Worm (Caenorhabditis elegans) whole organism, L2 larva: ENCODE data around the gene F46F5.5.

ENCODE experiments used
- ZK546.5 ChIP-seq: sonication (generic microtip); optimal IDR thresholded peaks from 2 replicates; lab custom pipeline; 2017; ENCODE audit warnings: missing biosample characterization, missing genetic modification characterization
- aly-2 ChIP-seq: fragments of 150-350 bp; optimal IDR thresholded peaks from 2 replicates; lab custom pipeline; 2014; ENCODE audit warnings: missing biosample characterization, missing genetic modification characterization
- blmp-1 ChIP-seq: sonication (generic microtip); optimal IDR thresholded peaks from 2 replicates; lab custom pipeline; 2017; ENCODE audit warnings: missing genetic modification characterization, mild to moderate bottlenecking, missing compliant biosample characterization, antibody characterized with exemption, moderate library complexity; ENCODE audit not compliant: insufficient read depth
- ceh-82 ChIP-seq: fragments of 150-350 bp; optimal IDR thresholded peaks from 2 replicates; lab custom pipeline; 2014; ENCODE audit warnings: missing biosample characterization, missing genetic modification characterization
- egl-27 ChIP-seq: sonication (generic microtip); optimal IDR thresholded peaks from 3 replicates; lab custom pipeline; 2017; ENCODE audit warnings: missing biosample characterization, missing genetic modification reagents, missing genetic modification characterization
- mab-5 ChIP-seq: fragments of 150-350 bp; optimal IDR thresholded peaks from 2 replicates; lab custom pipeline; 2014; ENCODE audit warnings: missing biosample characterization, missing genetic modification characterization
- nhr-11 ChIP-seq: fragments of 150-350 bp; optimal IDR thresholded peaks from 2 replicates; lab custom pipeline; 2014; ENCODE audit warnings: missing biosample characterization, missing genetic modification characterization
- nhr-12 ChIP-seq: fragments of 150-350 bp; optimal IDR thresholded peaks from 2 replicates; lab custom pipeline; 2014; ENCODE audit warnings: missing biosample characterization, missing genetic modification characterization
- skn-1 ChIP-seq: sonication (generic microtip); optimal IDR thresholded peaks from 2 replicates; lab custom pipeline; 2017; ENCODE audit warnings: missing biosample characterization, missing genetic modification characterization
- unc-39 ChIP-seq: fragments of 150-350 bp; optimal IDR thresholded peaks from 2 replicates; lab custom pipeline; 2014; ENCODE audit warnings: missing biosample characterization, missing genetic modification characterization
- unc-62 ChIP-seq: fragments of 150-350 bp; optimal IDR thresholded peaks from 2 replicates; lab custom pipeline; 2014; ENCODE audit warnings: missing biosample characterization, missing genetic modification reagents, missing genetic modification characterization
- ztf-1 ChIP-seq: fragments of 200-800 bp; sonication (Bioruptor generic); conservative IDR thresholded peaks from 2 replicates; pipeline ENCODE4 v1.3.6; 2022; ENCODE audit warnings: missing genetic modification characterization, missing compliant biosample characterization
- ztf-4 ChIP-seq: fragments of 150-350 bp; optimal IDR thresholded peaks from 2 replicates; lab custom pipeline; 2014; ENCODE audit warnings: missing biosample characterization, missing genetic modification characterization

DNA sequence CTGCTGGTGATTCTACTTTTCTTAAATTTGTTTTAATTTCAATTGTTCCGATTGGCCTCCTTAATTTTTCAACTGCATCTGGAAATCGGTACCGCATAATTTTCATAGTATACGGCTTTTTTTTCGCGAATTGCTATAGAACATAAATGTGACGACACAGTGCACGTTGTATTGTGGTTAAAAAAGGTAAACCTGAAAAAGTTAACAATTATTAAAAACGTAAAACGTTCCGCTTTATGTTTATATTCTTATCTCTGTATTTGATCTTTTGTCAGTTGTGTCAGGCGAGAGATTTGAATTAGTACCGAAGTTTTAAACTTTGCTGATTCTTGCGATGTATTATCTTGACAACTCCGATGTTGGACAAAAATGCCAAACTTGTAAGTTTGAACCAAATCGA lies 48.7 kb upstream of the F46F5.5 start, which contains the start of gene Y46B2A.4:
- no peak for TF ChIP-seq mab-5 (tag; lab: Kevin White, UChicago)
- TF ChIP-seq blmp-1 (tag; lab: Kevin White, UChicago) = no peak
- TF ChIP-seq ceh-82 = no peak
- TF ChIP-seq unc-62 = no peak
- no peak for TF ChIP-seq nhr-11
- TF ChIP-seq ztf-4 (tag; lab: Kevin White, UChicago) = no peak
- TF ChIP-seq nhr-12 (tag; lab: Kevin White, UChicago) = no peak
- no peak for TF ChIP-seq skn-1 (tag; lab: Kevin White, UChicago)
- no peak for TF ChIP-seq unc-39 (tag; lab: Kevin White, UChicago)
- TF ChIP-seq egl-27 (tag; lab: Kevin White, UChicago) = no peak
- no peak for TF ChIP-seq ztf-1
- no peak for TF ChIP-seq ZK546.5 (tag; lab: Kevin White, UChicago)
- TF ChIP-seq aly-2 = no peak
